Fruit fly (Drosophila melanogaster): ENCODE results near the gene Ca-beta.
A peak's percentile ranks its signal among the peaks of the same experiment; 100 is the strongest.

The Ca-beta gene

dm6 chr2L:11130151-11131008, 73.0 kb downstream of the Ca-beta start, which contains the start of the genes RfC38 and CG4751 (continued):
- TF ChIP-seq chm (GFP tag; IDR thresholded peaks at IDR 0.05) (0 out of 2 replicates have a peak, but pooled peaks have one; percentile 14), nmo (GFP tag; optimal IDR thresholded peaks at IDR 0.05) (peak; percentile 39), nerfin-2 (GFP tag; IDR thresholded peaks at IDR 0.05; ENCODE audit: partially characterized antibody) (peak; percentile 44; the same call in 1 of the 2 replicates), CG32767 (GFP tag; IDR thresholded peaks at IDR 0.05) (0 out of 2 replicates have a peak, but pooled peaks have one; percentile 8), rib (GFP tag; IDR thresholded peaks at IDR 0.05) (0 out of 2 replicates have a peak, but pooled peaks have one; percentile 22)

DNA sequence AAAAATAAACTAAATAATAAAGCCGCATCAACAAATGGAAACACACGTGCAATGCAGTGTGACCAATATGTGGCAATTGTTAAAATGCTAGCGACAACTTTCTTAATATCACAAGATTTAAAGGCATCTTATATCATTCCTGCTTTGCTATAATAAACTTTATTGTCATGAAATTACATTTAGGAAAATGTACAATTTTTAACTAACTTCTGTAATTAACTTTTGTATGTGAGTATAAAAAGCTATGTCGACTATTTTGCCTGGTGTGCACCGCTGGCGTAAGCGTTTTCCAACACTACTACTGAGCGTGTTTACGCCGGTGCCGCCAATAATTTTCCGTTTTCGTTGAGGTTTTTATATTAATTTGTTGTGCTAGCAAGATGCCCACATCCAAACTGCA, 79.8 kb downstream of the Ca-beta start, which contains the start of the genes Csl4 and Nup160:
Gene Csl4 (minus strand): TSS at position 69 of the 400 bp plus-strand sequence.
Gene Nup160 (plus strand): TSS at position 279 of the 400 bp plus-strand sequence.
- TF ChIP-seq CG8359 (GFP tag; optimal IDR thresholded peaks at IDR 0.05; ENCODE audit: borderline replicate concordance): no peak
- TF ChIP-seq CG15479 (GFP tag; optimal IDR thresholded peaks at IDR 0.05): no peak
- TF ChIP-seq CG6272 (GFP tag; IDR thresholded peaks at IDR 0.05): peak; percentile 61; the same call in 1 of the 2 replicates
- TF ChIP-seq tio (GFP tag; optimal IDR thresholded peaks at IDR 0.05): no peak
- peak; percentile 75 for TF ChIP-seq PHDP (tag; optimal IDR thresholded peaks at IDR 0.05)
- TF ChIP-seq Nf-YC (tag; optimal IDR thresholded peaks at IDR 0.05): no peak
- TF ChIP-seq dmrt11E (tag; optimal IDR thresholded peaks at IDR 0.05): peak; percentile 64
- no peak for TF ChIP-seq CG10321 (GFP tag; IDR thresholded peaks at IDR 0.05)
- peak; percentile 85 for TF ChIP-seq CG9609 (GFP tag; optimal IDR thresholded peaks at IDR 0.05)
- peak; percentile 55 for TF ChIP-seq disco-r (GFP tag; optimal IDR thresholded peaks at IDR 0.05)
- TF ChIP-seq stc (GFP tag; IDR thresholded peaks at IDR 0.05): peak; percentile 57
- peak; percentile 74 for TF ChIP-seq CG1602 (GFP tag; optimal IDR thresholded peaks at IDR 0.05)
- TF ChIP-seq eve (GFP tag; optimal IDR thresholded peaks at IDR 0.05): no peak
- TF ChIP-seq mam (GFP tag; optimal IDR thresholded peaks at IDR 0.05): peak; percentile 91
- 0 out of 2 replicates have a peak, but pooled peaks have one; percentile 23 for TF ChIP-seq ap (GFP tag; IDR thresholded peaks at IDR 0.05)
- TF ChIP-seq CG2120 (GFP tag; optimal IDR thresholded peaks at IDR 0.05): peak; percentile 93
- no peak for TF ChIP-seq fd64A (GFP tag; optimal IDR thresholded peaks at IDR 0.05)
- no peak for TF ChIP-seq onecut (GFP tag; IDR thresholded peaks at IDR 0.05)
- no peak for TF ChIP-seq CG6854 (GFP tag; optimal IDR thresholded peaks at IDR 0.05)
- peak; percentile 30 for TF ChIP-seq repo (GFP tag; optimal IDR thresholded peaks at IDR 0.05)
- TF ChIP-seq sim (GFP tag; IDR thresholded peaks at IDR 0.05): peak; percentile 9; the same call in 1 of the 2 replicates
- TF ChIP-seq Nf-YB (GFP tag; optimal IDR thresholded peaks at IDR 0.05): no peak
- no peak; the same call in 1 of the 2 replicates for TF ChIP-seq CG4730 (GFP tag; IDR thresholded peaks at IDR 0.05)
- peak; percentile 44 for TF ChIP-seq fd96Cb (tag; optimal IDR thresholded peaks at IDR 0.05)
- TF ChIP-seq da (GFP tag; optimal IDR thresholded peaks at IDR 0.05): peak; percentile 73
- TF ChIP-seq CG1832 (GFP tag; optimal IDR thresholded peaks at IDR 0.05): no peak
- peak; percentile 89 for TF ChIP-seq Side (GFP tag; optimal IDR thresholded peaks at IDR 0.05)
- TF ChIP-seq CG8924 (tag; optimal IDR thresholded peaks at IDR 0.05): peak; percentile 69
- TF ChIP-seq H15 (GFP tag; IDR thresholded peaks at IDR 0.05): peak; percentile 65; the same call in 1 of the 3 replicates
- TF ChIP-seq CG7271 (tag; optimal IDR thresholded peaks at IDR 0.05): peak; percentile 7
- peak; percentile 28 for TF ChIP-seq trh (GFP tag; optimal IDR thresholded peaks at IDR 0.05)
- TF ChIP-seq yki (optimal IDR thresholded peaks at IDR 0.05): no peak
- TF ChIP-seq nerfin-1 (tag; optimal IDR thresholded peaks at IDR 0.05): no peak
- peak; percentile 83 to 85 for TF ChIP-seq Pdp1 (GFP tag; optimal IDR thresholded peaks at IDR 0.05)
- peak; percentile 25 for TF ChIP-seq Lhr (GFP tag; optimal IDR thresholded peaks at IDR 0.05)
- no peak for TF ChIP-seq zf30C (GFP tag; optimal IDR thresholded peaks at IDR 0.05)
- peak; percentile 86 for TF ChIP-seq ems (GFP tag; optimal IDR thresholded peaks at IDR 0.05)
- peak; percentile 6 for TF ChIP-seq CG3838 (GFP tag; optimal IDR thresholded peaks at IDR 0.05)
- TF ChIP-seq CG12942 (GFP tag; optimal IDR thresholded peaks at IDR 0.05): peak; percentile 69
- no peak for TF ChIP-seq CG12219 (GFP tag; optimal IDR thresholded peaks at IDR 0.05)
- peak; percentile 53; the same call in 1 of the 2 replicates for TF ChIP-seq H2.0 (GFP tag; IDR thresholded peaks at IDR 0.05)
- TF ChIP-seq Ada2b (GFP tag; IDR thresholded peaks at IDR 0.05): peak; percentile 48; the same call in 1 of the 2 replicates
